Fruit fly (Drosophila melanogaster) whole organism, embryonic: ENCODE results near the gene CG8176.

Source experiments
- BEAF-32 ChIP-seq: fragments of 200-800 bp; sonication (Bioruptor generic); optimal IDR thresholded peaks from 3 replicates; lab custom pipeline; 2017; ENCODE audit warnings: missing biosample characterization, missing genetic modification characterization, mild to moderate bottlenecking, moderate library complexity, missing genetic modification reagents
- CG10147 ChIP-seq: fragments of 200-800 bp; sonication (Bioruptor generic); optimal IDR thresholded peaks from 2 replicates; lab custom pipeline; 2019; ENCODE audit warnings: missing biosample characterization, mild to moderate bottlenecking, missing genetic modification characterization, moderate library complexity
- CG12659 ChIP-seq: fragments of 200-800 bp; sonication (Bioruptor generic); optimal IDR thresholded peaks from 3 replicates; lab custom pipeline; 2017; ENCODE audit warnings: mild to moderate bottlenecking, missing biosample characterization, missing genetic modification reagents, missing genetic modification characterization
- CG14014 ChIP-seq: fragments of 200-800 bp; sonication (Bioruptor generic); IDR thresholded peaks from 2 replicates; pipeline ENCODE4 v1.3.6; 2022; ENCODE audit warnings: missing biosample characterization, missing genetic modification characterization
- CG1792 ChIP-seq: fragments of 200-800 bp; sonication (Bioruptor generic); optimal IDR thresholded peaks from 2 replicates; lab custom pipeline; 2016; ENCODE audit warnings: missing biosample characterization, missing genetic modification characterization
- CG2199 ChIP-seq: fragments of 200-800 bp; sonication (Bioruptor generic); IDR thresholded peaks from 3 replicates; pipeline ENCODE4 v1.3.6; 2022; ENCODE audit warnings: missing biosample characterization, missing genetic modification characterization
- CG31224 ChIP-seq: fragments of 200-800 bp; sonication (Bioruptor generic); IDR thresholded peaks from 2 replicates; pipeline ENCODE4 v1.3.6; 2022; ENCODE audit warnings: missing biosample characterization, missing genetic modification characterization
- CG32532 ChIP-seq: fragments of 200-800 bp; sonication (Bioruptor generic); IDR thresholded peaks from 2 replicates; pipeline ENCODE4 v1.3.6; 2022; ENCODE audit warnings: missing biosample characterization, missing genetic modification characterization
- CG34224 ChIP-seq: fragments of 200-800 bp; sonication (Bioruptor generic); IDR thresholded peaks from 3 replicates; pipeline ENCODE4 v1.3.6; 2022; ENCODE audit warnings: missing biosample characterization, missing genetic modification characterization; ENCODE audit not compliant: partially characterized antibody
- CG5180 ChIP-seq: fragments of 200-800 bp; sonication (Bioruptor generic); optimal IDR thresholded peaks from 3 replicates; lab custom pipeline; 2017; ENCODE audit warnings: missing biosample characterization, missing genetic modification characterization, mild to moderate bottlenecking, moderate library complexity, missing genetic modification reagents
- CG7839 ChIP-seq: fragments of 200-800 bp; sonication (Bioruptor generic); optimal IDR thresholded peaks from 3 replicates; lab custom pipeline; 2018; ENCODE audit warnings: missing biosample characterization, mild to moderate bottlenecking, missing genetic modification characterization, moderate library complexity
- CG9215 ChIP-seq: fragments of 200-800 bp; sonication (Bioruptor generic); IDR thresholded peaks from 2 replicates; pipeline ENCODE4 v1.3.6; 2022; ENCODE audit warnings: missing biosample characterization, missing genetic modification characterization
- CHES-1-like ChIP-seq: fragments of 200-800 bp; sonication (Bioruptor generic); optimal IDR thresholded peaks from 2 replicates; lab custom pipeline; 2016; ENCODE audit warnings: missing biosample characterization, missing genetic modification characterization
- CrebB ChIP-seq: fragments of 200-800 bp; sonication (Bioruptor generic); optimal IDR thresholded peaks from 3 replicates; lab custom pipeline; 2018; ENCODE audit warnings: missing biosample characterization, mild to moderate bottlenecking, missing genetic modification characterization
- D19A ChIP-seq: fragments of 200-800 bp; optimal IDR thresholded peaks from 3 replicates; lab custom pipeline; 2019; ENCODE audit warnings: missing biosample characterization, mild to moderate bottlenecking, missing genetic modification characterization, moderate library complexity
- Dip2 ChIP-seq: fragments of 200-800 bp; sonication (Bioruptor generic); IDR thresholded peaks from 2 replicates; pipeline ENCODE4 v1.3.6; 2022; ENCODE audit warnings: missing biosample characterization, missing genetic modification characterization
- Ets65A ChIP-seq: fragments of 200-800 bp; sonication (Bioruptor generic); peaks from one replicate; lab custom pipeline; 2016; ENCODE audit warnings: missing biosample characterization, missing genetic modification characterization
- Ets97D ChIP-seq: fragments of 200-800 bp; sonication (Bioruptor generic); optimal IDR thresholded peaks from 3 replicates; lab custom pipeline; 2016; ENCODE audit warnings: missing biosample characterization, missing genetic modification characterization
- Fer3 ChIP-seq: fragments of 200-800 bp; sonication (Bioruptor generic); optimal IDR thresholded peaks from 2 replicates; lab custom pipeline; 2018; ENCODE audit warnings: missing biosample characterization, mild to moderate bottlenecking, missing genetic modification characterization, moderate library complexity
- HHEX ChIP-seq: fragments of 200-800 bp; sonication (Bioruptor generic); optimal IDR thresholded peaks from 3 replicates; lab custom pipeline; 2017; ENCODE audit warnings: missing biosample characterization, mild to moderate bottlenecking, missing genetic modification characterization, missing genetic modification reagents
- Lim3 ChIP-seq: fragments of 200-800 bp; sonication (Bioruptor generic); IDR thresholded peaks from 2 replicates; pipeline ENCODE4 v1.3.6; 2022; ENCODE audit warnings: missing biosample characterization, missing genetic modification characterization
- Lpt ChIP-seq: fragments of >200 bp; optimal IDR thresholded peaks from 2 replicates; lab custom pipeline; 2018; ENCODE audit warnings: missing biosample characterization, missing genetic modification characterization
- Myb ChIP-seq: fragments of 200-800 bp; sonication (Bioruptor generic); optimal IDR thresholded peaks from 2 replicates; lab custom pipeline; 2016; ENCODE audit warnings: missing biosample characterization, missing genetic modification characterization
- NFAT ChIP-seq: fragments of 200-800 bp; sonication (Bioruptor generic); IDR thresholded peaks from 2 replicates; pipeline ENCODE4 v1.3.6; 2022; ENCODE audit warnings: missing biosample characterization, missing genetic modification characterization
- Neu2 ChIP-seq: fragments of 200-800 bp; sonication (Bioruptor generic); optimal IDR thresholded peaks from 3 replicates; lab custom pipeline; 2016; ENCODE audit warnings: missing biosample characterization, missing genetic modification characterization, borderline replicate concordance
- Pdp1 ChIP-seq, 2 experiments: fragments of 200-800 bp; sonication (Bioruptor generic); optimal IDR thresholded peaks; 3 replicates each; lab custom pipeline; 2016; ENCODE audit warnings: missing biosample characterization in 2 of 2, missing genetic modification characterization in 2 of 2, mild to moderate bottlenecking in 1 of 2, moderate library complexity in 1 of 2
- ase ChIP-seq: fragments of 200-800 bp; sonication (Bioruptor generic); IDR thresholded peaks from 3 replicates; pipeline ENCODE4 v1.3.6; 2022; ENCODE audit warnings: missing biosample characterization, missing genetic modification characterization
- ato ChIP-seq: fragments of 200-800 bp; sonication (Bioruptor generic); IDR thresholded peaks from 2 replicates; pipeline ENCODE4 v1.3.6; 2022; ENCODE audit warnings: missing biosample characterization, missing genetic modification characterization; ENCODE audit not compliant: partially characterized antibody
- chinmo ChIP-seq: fragments of 200-800 bp; sonication (Bioruptor generic); IDR thresholded peaks from 4 replicates; pipeline ENCODE4 v1.3.6; 2022; ENCODE audit warnings: missing biosample characterization, missing genetic modification characterization; ENCODE audit not compliant: partially characterized antibody
- chm ChIP-seq: fragments of 200-800 bp; sonication (Bioruptor generic); IDR thresholded peaks from 2 replicates; pipeline ENCODE4 v1.3.6; 2022; ENCODE audit warnings: missing biosample characterization, missing genetic modification characterization
- da ChIP-seq: fragments of 200-800 bp; sonication (Bioruptor generic); optimal IDR thresholded peaks from 2 replicates; lab custom pipeline; 2016; ENCODE audit warnings: missing biosample characterization, missing genetic modification characterization
- disco-r ChIP-seq: fragments of 200-800 bp; sonication (Bioruptor generic); optimal IDR thresholded peaks from 2 replicates; lab custom pipeline; 2016; ENCODE audit warnings: missing biosample characterization, missing genetic modification characterization
- en ChIP-seq: fragments of 200-800 bp; sonication (Bioruptor generic); optimal IDR thresholded peaks from 2 replicates; lab custom pipeline; 2016; ENCODE audit warnings: missing biosample characterization, missing genetic modification characterization
- fu2 ChIP-seq: fragments of 200-800 bp; sonication (Bioruptor generic); optimal IDR thresholded peaks from 2 replicates; lab custom pipeline; 2016; ENCODE audit warnings: missing biosample characterization, missing genetic modification characterization
- gce ChIP-seq: fragments of 200-800 bp; sonication (Bioruptor generic); IDR thresholded peaks from 3 replicates; pipeline ENCODE4 v1.3.6; 2022; ENCODE audit warnings: missing biosample characterization, missing genetic modification characterization
- gsb ChIP-seq: fragments of 200-800 bp; sonication (Bioruptor generic); IDR thresholded peaks from 2 replicates; pipeline ENCODE4 v1.3.6; 2022; ENCODE audit warnings: missing biosample characterization, missing genetic modification characterization
- hbn ChIP-seq: fragments of 200-800 bp; sonication (Bioruptor generic); IDR thresholded peaks from 2 replicates; pipeline ENCODE4 v1.3.6; 2022; ENCODE audit warnings: missing biosample characterization, missing genetic modification characterization; ENCODE audit not compliant: partially characterized antibody
- nerfin-2 ChIP-seq: fragments of 200-800 bp; sonication (Bioruptor generic); IDR thresholded peaks from 2 replicates; pipeline ENCODE4 v1.3.6; 2022; ENCODE audit warnings: missing biosample characterization, missing genetic modification characterization; ENCODE audit not compliant: partially characterized antibody
- nom ChIP-seq: fragments of 200-800 bp; sonication (Bioruptor generic); optimal IDR thresholded peaks from 2 replicates; lab custom pipeline; 2017; ENCODE audit warnings: missing biosample characterization, missing genetic modification characterization, mild to moderate bottlenecking, moderate library complexity, missing genetic modification reagents
- peb ChIP-seq: fragments of 200-800 bp; sonication (Bioruptor generic); IDR thresholded peaks from 2 replicates; pipeline ENCODE4 v1.3.6; 2022; ENCODE audit warnings: missing biosample characterization, missing genetic modification characterization
- psq ChIP-seq: fragments of 200-800 bp; sonication (Bioruptor generic); optimal IDR thresholded peaks from 2 replicates; lab custom pipeline; 2017; ENCODE audit warnings: missing biosample characterization, missing genetic modification characterization
- sd ChIP-seq: fragments of 200-800 bp; sonication (Bioruptor generic); optimal IDR thresholded peaks from 3 replicates; lab custom pipeline; 2018; ENCODE audit warnings: missing biosample characterization, mild to moderate bottlenecking, missing genetic modification characterization, moderate library complexity
- sima ChIP-seq: fragments of 200-800 bp; sonication (Bioruptor generic); optimal IDR thresholded peaks from 2 replicates; lab custom pipeline; 2016; ENCODE audit warnings: missing biosample characterization, missing genetic modification characterization
- sisA ChIP-seq: fragments of 200-800 bp; sonication (Bioruptor generic); IDR thresholded peaks from 2 replicates; pipeline ENCODE4 v1.3.6; 2022; ENCODE audit warnings: missing biosample characterization, missing genetic modification characterization
- sna ChIP-seq: fragments of 200-800 bp; sonication (Bioruptor generic); IDR thresholded peaks from 2 replicates; pipeline ENCODE4 v1.3.6; 2022; ENCODE audit warnings: missing biosample characterization, missing genetic modification characterization; ENCODE audit not compliant: partially characterized antibody
- stwl ChIP-seq: fragments of 200-800 bp; sonication (Bioruptor generic); optimal IDR thresholded peaks from 3 replicates; lab custom pipeline; 2018; ENCODE audit warnings: missing biosample characterization, mild to moderate bottlenecking, missing genetic modification characterization, moderate library complexity
- trem ChIP-seq: fragments of 200-800 bp; optimal IDR thresholded peaks from 3 replicates; lab custom pipeline; 2019; ENCODE audit warnings: missing biosample characterization, mild to moderate bottlenecking, missing genetic modification characterization, moderate library complexity

Gene CG8176

DNA sequence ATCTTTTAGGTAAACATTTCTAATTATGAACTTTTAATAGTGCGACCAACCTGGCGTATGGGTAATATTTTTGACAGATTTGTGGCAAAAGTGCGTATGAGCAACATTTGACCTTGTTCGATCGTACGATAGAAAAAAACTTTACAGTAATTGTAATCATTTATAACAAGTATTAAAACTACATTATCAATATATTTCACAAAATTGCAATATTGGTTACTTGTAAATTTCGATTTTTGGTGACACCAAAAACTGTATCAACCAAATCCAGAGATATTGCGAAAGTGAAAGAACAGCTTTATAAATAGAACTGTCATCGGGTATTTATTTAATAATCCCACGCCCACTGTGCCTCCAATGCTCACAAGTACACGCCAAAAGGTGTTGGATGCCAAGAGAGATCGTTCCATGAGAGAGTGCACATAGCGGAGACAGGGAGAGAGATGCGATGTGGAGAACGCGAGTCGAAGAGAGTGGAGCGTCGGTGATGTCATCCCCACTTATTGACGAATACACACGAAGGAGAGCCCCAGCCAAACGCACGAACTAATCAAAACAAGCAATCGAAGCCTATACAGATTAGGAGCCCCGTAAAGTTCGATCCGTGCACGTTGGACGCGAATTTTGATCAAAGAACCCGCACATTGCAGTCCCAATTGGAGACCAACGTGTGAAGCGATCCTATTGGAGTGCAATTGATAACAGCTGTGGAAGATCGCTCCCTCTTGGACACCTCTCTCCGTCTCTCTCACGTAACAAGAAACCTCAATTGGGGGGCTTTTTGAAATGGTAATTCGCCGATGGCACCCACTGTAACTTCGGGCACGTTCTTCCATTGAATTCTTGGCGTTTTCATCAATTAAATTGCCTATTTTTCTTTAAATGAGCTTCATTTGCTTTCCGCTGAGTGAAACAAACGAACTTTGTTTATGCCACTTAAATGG lies 17.6 kb downstream of the CG8176 start (continued):
- TF ChIP-seq CG9215 (GFP tag; lab: Robert Waterston, UW) (peak; percentile 92), ase (GFP tag; lab: Robert Waterston, UW) (peak; percentile 79; the same call in 2 of the 3 replicates), Fer3 (peak; percentile 89), nom (GFP tag; lab: Kevin White, UChicago) (peak; percentile 87), Lim3 (GFP tag; lab: Robert Waterston, UW) (peak; percentile 40; the same call in 1 of the 2 replicates), BEAF-32 (peak; percentile 11), CrebB (tag; lab: Kevin White, UChicago) (peak; percentile 83), CG32532 (GFP tag; lab: Robert Waterston, UW) (peak; percentile 92), stwl (tag; lab: Kevin White, UChicago) (no peak), CG31224 (GFP tag; lab: Robert Waterston, UW) (peak; percentile 81; the same call in 1 of the 2 replicates), gsb (GFP tag; lab: Robert Waterston, UW) (peak; percentile 90), HHEX (peak; percentile 97), Pdp1 (GFP tag; optimal IDR thresholded peaks at IDR 0.05; lab: Kevin White, UChicago) (peak; percentile 84 to 96), NFAT (GFP tag; lab: Robert Waterston, UW) (peak; percentile 56), ato (GFP tag; lab: Robert Waterston, UW) (no peak), en (peak; percentile 91), disco-r (peak; percentile 86), CG14014 (GFP tag; lab: Robert Waterston, UW) (peak; percentile 89), psq (GFP tag; lab: Kevin White, UChicago) (peak; percentile 65), CG2199 (GFP tag; lab: Robert Waterston, UW) (no peak; the same call in 2 of the 3 replicates), CHES-1-like (GFP tag; lab: Kevin White, UChicago) (peak; percentile 92), nerfin-2 (GFP tag; lab: Robert Waterston, UW) (0 out of 2 replicates have a peak, but pooled peaks have one; percentile 34), CG7839 (tag; lab: Kevin White, UChicago) (peak; percentile 97), peb (GFP tag; lab: Robert Waterston, UW) (peak; percentile 47; the same call in 1 of the 2 replicates), CG5180 (GFP tag; lab: Kevin White, UChicago) (peak; percentile 84), CG1792 (GFP tag; lab: Kevin White, UChicago) (peak; percentile 86), trem (peak; percentile 82)

- TF ChIP-seq da (GFP tag; lab: Kevin White, UChicago) (peak; percentile 82), Dip2 (GFP tag; lab: Robert Waterston, UW) (no peak; the same call in 1 of the 2 replicates), Ets65A (GFP tag; lab: Kevin White, UChicago) (peak; percentile 98), sd (peak; percentile 38), sna (GFP tag; lab: Robert Waterston, UW) (no peak), sima (GFP tag; lab: Kevin White, UChicago) (peak; percentile 85), CG10147 (GFP tag; lab: Kevin White, UChicago) (peak; percentile 83), Lpt (GFP tag; lab: Kevin White, UChicago) (no peak), CG12659 (GFP tag; lab: Kevin White, UChicago) (peak; percentile 89), D19A (tag; lab: Kevin White, UChicago) (peak; percentile 91), Ets97D (peak; percentile 74), fu2 (GFP tag; lab: Kevin White, UChicago) (peak; percentile 79), CG34224 (GFP tag; lab: Robert Waterston, UW) (no peak), Myb (GFP tag; lab: Kevin White, UChicago) (peak; percentile 75), CG32532 (GFP tag; lab: Robert Waterston, UW) (peak; percentile 93), chinmo (GFP tag; lab: Robert Waterston, UW) (no peak), Neu2 (GFP tag; lab: Kevin White, UChicago) (peak; percentile 4), sisA (GFP tag; lab: Robert Waterston, UW) (peak; percentile 92), gce (GFP tag; lab: Robert Waterston, UW) (peak; percentile 94), chm (peak; percentile 87), hbn (GFP tag; lab: Robert Waterston, UW) (no peak)
Observed at dm6 chr3R:9534125-9534496, 18.3 kb downstream of the CG8176 start.
